Worm (Caenorhabditis elegans) whole organism, L4 larva: ENCODE measurements around the gene cgt-1.
A peak's percentile ranks its signal among the peaks of the same experiment; 100 is the strongest.

Source experiments
- F26F4.8 ChIP-seq: fragments of 200-800 bp; sonication (Bioruptor generic); conservative IDR thresholded peaks from 2 replicates; pipeline ENCODE4 v1.3.6; 2022; ENCODE audit warnings: missing genetic modification characterization, missing compliant biosample characterization
- F37D6.2 ChIP-seq: sonication (generic microtip); optimal IDR thresholded peaks from 2 replicates; lab custom pipeline; 2016; ENCODE audit warnings: mild to moderate bottlenecking, missing genetic modification characterization, missing compliant biosample characterization
- F44E2.7 ChIP-seq: fragments of 200-800 bp; sonication (Bioruptor generic); IDR thresholded peaks from 2 replicates; pipeline ENCODE4 v2.1.2; 2022; ENCODE audit warnings: missing genetic modification characterization, missing compliant biosample characterization
- R02D3.7 ChIP-seq: fragments of 150-350 bp; sonication (generic microtip); optimal IDR thresholded peaks from 3 replicates; lab custom pipeline; 2014; ENCODE audit warnings: missing biosample characterization, missing genetic modification characterization
- T20F7.1 ChIP-seq: fragments of 200-800 bp; sonication (Bioruptor generic); optimal IDR thresholded peaks from 2 replicates; lab custom pipeline; 2018; ENCODE audit warnings: mild to moderate bottlenecking, missing genetic modification characterization, missing compliant biosample characterization
- Y105C5A.15 ChIP-seq: fragments of 200-800 bp; sonication (Bioruptor generic); IDR thresholded peaks from 2 replicates; pipeline ENCODE4 v1.3.6; 2022; ENCODE audit warnings: missing genetic modification characterization, missing compliant biosample characterization
- Y75B8A.6 ChIP-seq: fragments of 200-800 bp; sonication (Bioruptor generic); IDR thresholded peaks from 2 replicates; pipeline ENCODE4 v1.3.6; 2022; ENCODE audit warnings: missing genetic modification reagents, missing genetic modification characterization, missing compliant biosample characterization
- ZK337.2 ChIP-seq: fragments of 200-800 bp; sonication (Bioruptor generic); IDR thresholded peaks from 2 replicates; pipeline ENCODE4 v1.3.6; 2022; ENCODE audit warnings: missing genetic modification reagents, missing genetic modification characterization, missing compliant biosample characterization
- aha-1 ChIP-seq: fragments of 150-350 bp; peaks from one replicate; lab custom pipeline; 2014; ENCODE audit warnings: missing biosample characterization, missing genetic modification characterization
- ama-1 ChIP-seq: fragments of 150-350 bp; optimal IDR thresholded peaks from 2 replicates; lab custom pipeline; 2014; ENCODE audit warnings: inconsistent platforms, mixed read lengths
- ces-1 ChIP-seq: fragments of 150-350 bp; sonication (generic microtip); optimal IDR thresholded peaks from 4 replicates; lab custom pipeline; 2014; ENCODE audit warnings: missing biosample characterization, missing genetic modification reagents, missing genetic modification characterization
- cey-2 ChIP-seq: sonication (generic microtip); optimal IDR thresholded peaks from 3 replicates; lab custom pipeline; 2017; ENCODE audit warnings: missing genetic modification characterization, mild to moderate bottlenecking, missing compliant biosample characterization, antibody characterized with exemption, borderline replicate concordance; ENCODE audit not compliant: insufficient read depth
- daf-16 ChIP-seq, 3 experiments: sonication (generic microtip); optimal IDR thresholded peaks; 2 replicates each; lab custom pipeline; 2016 to 2017; ENCODE audit warnings: missing genetic modification characterization in 3 of 3, missing genetic modification reagents in 3 of 3, mild to moderate bottlenecking in 2 of 3, missing compliant biosample characterization in 2 of 3, missing biosample characterization in 1 of 3, moderate library complexity in 1 of 3
- dmd-6 ChIP-seq: fragments of 200-800 bp; sonication (Bioruptor generic); IDR thresholded peaks from 2 replicates; pipeline ENCODE4 v1.3.6; 2022; ENCODE audit warnings: missing genetic modification reagents, missing genetic modification characterization, missing compliant biosample characterization
- dmd-9 ChIP-seq: fragments of 200-800 bp; sonication (Bioruptor generic); IDR thresholded peaks from 2 replicates; pipeline ENCODE4 v1.3.6; 2022; ENCODE audit warnings: missing genetic modification reagents, missing genetic modification characterization, missing compliant biosample characterization
- dve-1 ChIP-seq: sonication (generic microtip); optimal IDR thresholded peaks from 2 replicates; lab custom pipeline; 2017; ENCODE audit warnings: antibody characterized with exemption, mild to moderate bottlenecking, missing genetic modification characterization, missing compliant biosample characterization; ENCODE audit not compliant: insufficient read depth
- egl-27 ChIP-seq: sonication (generic microtip); optimal IDR thresholded peaks from 3 replicates; lab custom pipeline; 2017; ENCODE audit warnings: missing biosample characterization, missing genetic modification reagents, missing genetic modification characterization
- egl-43 ChIP-seq: fragments of 200-800 bp; sonication (Bioruptor generic); IDR thresholded peaks from 2 replicates; pipeline ENCODE4 v1.3.6; 2022; ENCODE audit warnings: missing genetic modification reagents, missing genetic modification characterization, missing compliant biosample characterization
- fos-1 ChIP-seq: fragments of 150-350 bp; optimal IDR thresholded peaks from 2 replicates; lab custom pipeline; 2014; ENCODE audit warnings: missing biosample characterization, missing genetic modification characterization
- hif-1 ChIP-seq, 2 experiments: sonication (generic microtip); optimal IDR thresholded peaks; 2 replicates each; lab custom pipeline; 2016 to 2017; ENCODE audit warnings: missing compliant biosample characterization in 2 of 2, missing genetic modification characterization in 2 of 2, missing genetic modification reagents in 2 of 2, missing genotype in 2 of 2, mild to moderate bottlenecking in 1 of 2
- hlh-11 ChIP-seq: fragments of 200-800 bp; sonication (Bioruptor generic); optimal IDR thresholded peaks from 2 replicates; lab custom pipeline; 2018; ENCODE audit warnings: mild to moderate bottlenecking, missing genetic modification characterization, missing compliant biosample characterization
- hmg-1.1 ChIP-seq: fragments of 200-800 bp; sonication (Bioruptor generic); IDR thresholded peaks from 2 replicates; pipeline ENCODE4 v1.3.6; 2022; ENCODE audit warnings: missing genetic modification reagents, missing genetic modification characterization, missing compliant biosample characterization
- lim-7 ChIP-seq: fragments of 200-800 bp; sonication (Bioruptor generic); IDR thresholded peaks from 2 replicates; pipeline ENCODE4 v1.3.6; 2022; ENCODE audit warnings: missing genetic modification characterization, missing compliant biosample characterization
- lin-1 ChIP-seq: fragments of 200-800 bp; sonication (Bioruptor generic); IDR thresholded peaks from 2 replicates; pipeline ENCODE4 v1.3.6; 2022; ENCODE audit warnings: missing genetic modification reagents, missing genetic modification characterization, missing compliant biosample characterization
- lin-15B ChIP-seq: fragments of 150-350 bp; sonication (generic microtip); optimal IDR thresholded peaks from 3 replicates; lab custom pipeline; 2014; ENCODE audit warnings: missing biosample characterization, missing genetic modification characterization
- lir-3 ChIP-seq: sonication (generic microtip); optimal IDR thresholded peaks from 2 replicates; lab custom pipeline; 2016; ENCODE audit warnings: mild to moderate bottlenecking, missing genetic modification characterization, missing compliant biosample characterization
- madf-9 ChIP-seq: fragments of 200-800 bp; sonication (Bioruptor generic); conservative IDR thresholded peaks from 2 replicates; pipeline ENCODE4 v1.3.6; 2022; ENCODE audit warnings: missing genetic modification reagents, missing genetic modification characterization, missing compliant biosample characterization
- mep-1 ChIP-seq: fragments of 150-350 bp; sonication (generic microtip); optimal IDR thresholded peaks from 3 replicates; lab custom pipeline; 2014; ENCODE audit warnings: missing biosample characterization, missing genetic modification characterization
- mxl-3 ChIP-seq: fragments of 200-800 bp; sonication (Bioruptor generic); optimal IDR thresholded peaks from 2 replicates; lab custom pipeline; 2018; ENCODE audit warnings: mild to moderate bottlenecking, missing genetic modification characterization, missing compliant biosample characterization
- nhr-10 ChIP-seq: fragments of 150-350 bp; optimal IDR thresholded peaks from 2 replicates; lab custom pipeline; 2014; ENCODE audit warnings: missing biosample characterization, missing genetic modification characterization
- nhr-102 ChIP-seq: sonication (generic microtip); optimal IDR thresholded peaks from 2 replicates; lab custom pipeline; 2016; ENCODE audit warnings: mild to moderate bottlenecking, missing genetic modification characterization, moderate library complexity, missing compliant biosample characterization
- nhr-237 ChIP-seq: sonication (generic microtip); optimal IDR thresholded peaks from 2 replicates; lab custom pipeline; 2017; ENCODE audit warnings: missing biosample characterization, missing genetic modification characterization
- nhr-28 ChIP-seq: fragments of 150-350 bp; optimal IDR thresholded peaks from 2 replicates; lab custom pipeline; 2014; ENCODE audit warnings: missing biosample characterization, missing genetic modification characterization
- nhr-41 ChIP-seq: fragments of 200-800 bp; sonication (Bioruptor generic); IDR thresholded peaks from 2 replicates; pipeline ENCODE4 v1.3.6; 2022; ENCODE audit warnings: missing genetic modification reagents, missing genetic modification characterization, missing compliant biosample characterization
- nhr-42 ChIP-seq: fragments of 200-800 bp; sonication (Bioruptor generic); IDR thresholded peaks from 2 replicates; pipeline ENCODE4 v1.3.6; 2022; ENCODE audit warnings: missing genetic modification characterization, missing compliant biosample characterization
- nhr-77 ChIP-seq: fragments of 150-350 bp; optimal IDR thresholded peaks from 2 replicates; lab custom pipeline; 2014; ENCODE audit warnings: missing biosample characterization, missing genetic modification characterization
- pqm-1 ChIP-seq: sonication (generic microtip); optimal IDR thresholded peaks from 2 replicates; lab custom pipeline; 2017; ENCODE audit warnings: missing biosample characterization, missing genetic modification characterization
- saeg-2 ChIP-seq: fragments of 200-800 bp; sonication (Bioruptor generic); IDR thresholded peaks from 2 replicates; pipeline ENCODE4 v1.3.6; 2022; ENCODE audit warnings: missing genetic modification reagents, missing genetic modification characterization, missing compliant biosample characterization
- set-16 ChIP-seq: fragments of 200-800 bp; sonication (Bioruptor generic); IDR thresholded peaks from 2 replicates; pipeline ENCODE4 v1.3.6; 2022; ENCODE audit warnings: missing genetic modification reagents, missing genetic modification characterization, missing compliant biosample characterization
- snpc-4 ChIP-seq: fragments of 150-350 bp; optimal IDR thresholded peaks from 2 replicates; lab custom pipeline; 2014; ENCODE audit warnings: missing biosample characterization, missing genetic modification characterization
- spr-3 ChIP-seq: fragments of 200-800 bp; sonication (Bioruptor generic); optimal IDR thresholded peaks from 2 replicates; lab custom pipeline; 2018; ENCODE audit warnings: mild to moderate bottlenecking, missing genetic modification characterization, missing compliant biosample characterization
- tag-97 ChIP-seq: fragments of 200-800 bp; sonication (Bioruptor generic); IDR thresholded peaks from 2 replicates; pipeline ENCODE4 v1.3.6; 2022; ENCODE audit warnings: missing genetic modification characterization, missing compliant biosample characterization
- tra-1 ChIP-seq: fragments of 200-800 bp; sonication (Bioruptor generic); IDR thresholded peaks from 2 replicates; pipeline ENCODE4 v1.3.6; 2022; ENCODE audit warnings: missing genetic modification reagents, missing genetic modification characterization, missing compliant biosample characterization
- unc-62 ChIP-seq, 3 experiments: fragments of 150-350 bp in 1 of 3; sonication (generic microtip); optimal IDR thresholded peaks in 2 of 3; peaks in 1 of 3; 1 replicate in 1 of 3; 2 replicates in 2 of 3; lab custom pipeline; 2014 to 2017; ENCODE audit warnings: missing biosample characterization in 3 of 3, missing genetic modification characterization in 3 of 3, missing genetic modification reagents in 3 of 3, missing genotype in 1 of 3
- zag-1 ChIP-seq: fragments of 150-350 bp; optimal IDR thresholded peaks from 2 replicates; lab custom pipeline; 2014; ENCODE audit warnings: missing biosample characterization, missing genetic modification characterization
- ztf-11 ChIP-seq: fragments of 150-350 bp; optimal IDR thresholded peaks from 2 replicates; lab custom pipeline; 2014; ENCODE audit warnings: missing biosample characterization, missing genetic modification characterization
- ztf-7 ChIP-seq: fragments of 150-350 bp; optimal IDR thresholded peaks from 2 replicates; lab custom pipeline; 2014; ENCODE audit warnings: missing biosample characterization, missing genetic modification characterization

Gene cgt-1

DNA sequence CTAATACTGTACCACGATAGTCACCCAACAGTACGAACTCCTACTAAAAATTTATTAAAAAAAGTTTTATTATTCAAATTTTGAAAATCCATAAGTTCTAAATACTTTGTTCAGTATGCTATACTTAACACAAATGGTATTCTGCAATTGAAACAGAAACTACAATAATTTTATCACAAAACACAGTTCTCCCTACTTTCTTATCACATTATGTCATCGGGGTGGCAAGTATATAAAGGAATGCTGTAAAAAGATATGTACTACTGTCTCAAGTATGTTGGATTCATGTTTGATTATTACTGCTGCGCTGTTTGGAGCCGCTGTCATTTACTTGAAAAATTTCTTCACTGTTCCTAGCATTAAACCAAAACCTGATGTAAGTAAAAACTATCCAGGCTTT lies 32.5 kb upstream of the cgt-1 start, which contains the start of gene cdr-1:
Gene cdr-1 (plus strand): TSS at position 208 of the 400 bp plus-strand sequence.
- TF ChIP-seq lim-7 (no peak), hlh-11 (tag; lab: Kevin White, UChicago) (no peak), unc-62 (GFP tag; optimal IDR thresholded peaks at IDR 0.05 in 1 of 2; lab: Kevin White, UChicago) (peak in 1 of 2 experiments; percentile 36), unc-62 (tag; optimal IDR thresholded peaks at IDR 0.05; lab: Kevin White, UChicago) (no peak), pqm-1 (tag; lab: Kevin White, UChicago) (peak; percentile 39), nhr-28 (tag; lab: Kevin White, UChicago) (peak; percentile 93)

DNA sequence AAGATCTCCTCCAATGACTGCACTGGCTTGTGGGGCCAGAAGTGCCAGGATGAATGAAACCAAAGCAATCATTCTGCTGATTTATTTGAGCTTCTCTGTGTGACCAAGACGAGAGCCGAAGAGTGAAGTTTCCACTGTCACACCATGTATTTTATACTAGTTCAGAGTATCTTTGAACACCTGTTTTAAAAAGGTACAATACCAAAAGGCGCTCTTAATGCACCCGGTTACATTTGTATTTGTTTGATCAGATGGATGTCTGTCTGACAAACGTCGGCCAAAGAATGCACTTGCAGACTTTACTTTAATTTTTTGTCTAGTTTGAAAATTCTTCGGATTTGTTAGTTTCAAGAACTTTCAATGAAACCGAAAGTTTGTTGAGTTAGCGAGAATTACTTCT lies 31.6 kb upstream of the cgt-1 start, which contains the start of gene F35E8.10:
Gene F35E8.10 (minus strand): TSS at position 101 of the 400 bp plus-strand sequence.
- TF ChIP-seq lir-3 (tag; lab: Kevin White, UChicago) (no peak), ZK337.2 (GFP tag; lab: Robert Waterston, UW) (no peak), egl-43 (no peak), T20F7.1 (GFP tag; lab: Kevin White, UChicago) (no peak), egl-27 (no peak), set-16 (no peak), aha-1 (no peak), ces-1 (no peak), zag-1 (tag; lab: Kevin White, UChicago) (no peak), tra-1 (GFP tag; lab: Robert Waterston, UW) (no peak), Y75B8A.6 (GFP tag; lab: Robert Waterston, UW) (no peak), dve-1 (tag; lab: Kevin White, UChicago) (no peak), ztf-11 (no peak), nhr-237 (tag; lab: Kevin White, UChicago) (no peak)

DNA sequence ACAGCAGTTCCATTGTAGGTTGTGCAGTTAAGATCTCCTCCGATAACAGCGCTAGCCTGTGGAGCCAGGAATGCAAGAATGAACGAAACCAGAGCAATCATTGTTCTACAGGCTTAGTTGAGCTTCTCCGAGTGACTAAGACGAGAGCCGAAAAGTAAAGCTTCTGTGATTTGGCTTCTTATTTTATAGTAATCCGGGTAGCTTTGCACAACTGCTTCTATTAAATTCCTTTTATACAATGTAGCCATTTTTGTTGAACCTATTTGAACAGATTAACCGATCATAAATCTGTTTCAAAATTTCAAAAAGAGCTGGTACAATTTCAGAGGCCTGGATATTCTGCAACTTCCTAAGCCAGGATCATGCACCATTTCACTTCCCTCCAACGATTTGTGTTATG lies 28.8 kb upstream of the cgt-1 start, which contains the start of gene F35E8.9:
Gene F35E8.9 (minus strand): TSS at position 101 of the 400 bp plus-strand sequence.
- TF ChIP-seq nhr-41 (GFP tag; lab: Robert Waterston, UW) = no peak
- TF ChIP-seq madf-9 (GFP tag; lab: Robert Waterston, UW) = no peak
- TF ChIP-seq nhr-77 (tag; lab: Kevin White, UChicago) = no peak
- TF ChIP-seq ama-1 (lab: Kevin White, UChicago) = no peak
- no peak for TF ChIP-seq F26F4.8 (GFP tag; lab: Robert Waterston, UW)
- no peak for TF ChIP-seq hlh-11 (tag; lab: Kevin White, UChicago)
- TF ChIP-seq lin-15B (tag; lab: Kevin White, UChicago) = no peak
- no peak for TF ChIP-seq hmg-1.1
- TF ChIP-seq mep-1 (tag; lab: Kevin White, UChicago) = no peak
- TF ChIP-seq dve-1 (tag; lab: Kevin White, UChicago) = no peak
- no peak for TF ChIP-seq nhr-10
- no peak for TF ChIP-seq nhr-42 (GFP tag; lab: Robert Waterston, UW)
- no peak for TF ChIP-seq snpc-4 (tag; lab: Kevin White, UChicago)
- TF ChIP-seq F37D6.2 (tag; lab: Kevin White, UChicago) = no peak
- no peak for TF ChIP-seq tag-97 (GFP tag; lab: Robert Waterston, UW)
- TF ChIP-seq saeg-2 (GFP tag; lab: Robert Waterston, UW) = no peak
- TF ChIP-seq Y105C5A.15 (GFP tag; lab: Robert Waterston, UW) = no peak
- no peak for TF ChIP-seq cey-2
- TF ChIP-seq F44E2.7 (GFP tag; lab: Robert Waterston, UW) = no peak

DNA sequence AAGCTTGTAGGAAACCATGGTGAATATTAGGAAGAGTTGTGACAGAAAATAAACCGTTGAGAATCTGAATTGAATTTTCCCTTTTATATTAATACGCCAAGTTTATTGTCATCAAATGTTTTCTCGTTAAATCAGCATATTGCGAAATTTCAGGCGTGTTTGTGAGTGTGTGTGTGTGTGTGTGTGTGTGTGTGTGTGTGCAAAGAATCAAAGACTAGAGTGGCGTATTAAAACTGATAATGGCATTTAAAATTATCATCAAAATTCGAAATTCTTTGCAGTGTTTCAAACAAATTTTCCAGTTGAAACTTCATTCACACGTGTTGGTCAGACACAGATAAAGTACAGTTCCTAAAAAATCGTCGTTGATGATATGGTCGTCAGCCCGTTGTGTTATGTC lies 27.3 kb upstream of the cgt-1 start, which contains the start of gene gst-38:
Gene gst-38 (minus strand): TSS at position 152 of the 400 bp plus-strand sequence.
- TF ChIP-seq hif-1 (tag; optimal IDR thresholded peaks at IDR 0.05; lab: Kevin White, UChicago) (no peak), spr-3 (no peak), ama-1 (lab: Kevin White, UChicago) (no peak), dmd-6 (GFP tag; lab: Robert Waterston, UW) (peak; percentile 85), cey-2 (no peak), dmd-9 (GFP tag; lab: Robert Waterston, UW) (no peak), pqm-1 (tag; lab: Kevin White, UChicago) (peak; percentile 72), fos-1 (no peak), R02D3.7 (tag; lab: Kevin White, UChicago) (no peak), nhr-102 (no peak), ztf-7 (tag; lab: Kevin White, UChicago) (no peak), daf-16 (GFP tag; optimal IDR thresholded peaks at IDR 0.05; lab: Kevin White, UChicago) (no peak), daf-16 (tag; optimal IDR thresholded peaks at IDR 0.05; lab: Kevin White, UChicago) (peak; percentile 79), lin-1 (GFP tag; lab: Robert Waterston, UW) (0 out of 2 replicates have a peak, but pooled peaks have one; percentile 18), mxl-3 (peak; percentile 51)
